Worm (Caenorhabditis elegans): ENCODE measurements around the gene skr-6.

Gene skr-6

DNA sequence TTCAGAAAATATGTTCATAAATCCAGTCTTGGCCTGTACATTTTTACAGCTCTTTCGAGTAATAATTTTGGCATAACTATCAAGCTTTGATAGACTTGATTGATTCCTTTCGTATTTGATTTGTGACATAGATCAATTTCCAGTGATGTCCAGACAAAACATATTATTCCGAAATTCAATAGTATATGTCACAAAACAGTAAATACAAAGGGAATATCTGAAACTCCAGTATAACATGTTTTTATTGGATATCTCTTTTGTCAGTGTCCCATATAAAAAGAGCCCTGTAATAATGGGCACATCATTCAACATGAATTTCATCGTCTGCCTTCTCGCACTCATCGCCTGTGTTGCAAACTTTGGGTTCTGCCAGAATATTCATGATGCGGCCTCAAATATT lies 20.9 kb upstream of the skr-6 start, which contains the start of gene Y51A2A.4:
Gene Y51A2A.4 (plus strand): TSS at position 301 of the 400 bp plus-strand sequence.
- TF ChIP-seq nfya-1 (tag; optimal IDR thresholded peaks at IDR 0.05) = no peak
- no peak for TF ChIP-seq ets-4 (tag; optimal IDR thresholded peaks at IDR 0.05)
- no peak for TF ChIP-seq pag-3 (tag; optimal IDR thresholded peaks at IDR 0.05; ENCODE audit: borderline replicate concordance)
- TF ChIP-seq lin-11 (tag; optimal IDR thresholded peaks at IDR 0.05) = no peak
- no peak for TF ChIP-seq ceh-30 (tag; optimal IDR thresholded peaks at IDR 0.05)
- no peak for TF ChIP-seq unc-42 (tag; optimal IDR thresholded peaks at IDR 0.05)
- no peak for TF ChIP-seq ceh-31 (tag; optimal IDR thresholded peaks at IDR 0.05)
- no peak for TF ChIP-seq ahr-1 (tag; optimal IDR thresholded peaks at IDR 0.05)
- no peak for TF ChIP-seq fkh-10 (GFP tag; optimal IDR thresholded peaks at IDR 0.05)
- TF ChIP-seq K09A11.1 (tag; optimal IDR thresholded peaks at IDR 0.05; ENCODE audit: insufficient read depth) = no peak
- no peak for TF ChIP-seq K02D7.2 (tag; optimal IDR thresholded peaks at IDR 0.05)
- TF ChIP-seq ceh-18 (tag; optimal IDR thresholded peaks at IDR 0.05) = no peak
- no peak for TF ChIP-seq madf-2 (tag; optimal IDR thresholded peaks at IDR 0.05)
- no peak for TF ChIP-seq dve-1 (tag; optimal IDR thresholded peaks at IDR 0.05)
- no peak for TF ChIP-seq dmd-4 (tag; optimal IDR thresholded peaks at IDR 0.05; ENCODE audit: borderline replicate concordance)
- no peak for TF ChIP-seq npax-4 (tag; optimal IDR thresholded peaks at IDR 0.05)
- no peak for TF ChIP-seq ceh-2 (tag; optimal IDR thresholded peaks at IDR 0.05)
- TF ChIP-seq ceh-34 (tag; optimal IDR thresholded peaks at IDR 0.05) = no peak
- TF ChIP-seq ceh-6 (GFP tag; optimal IDR thresholded peaks at IDR 0.05) = no peak

DNA sequence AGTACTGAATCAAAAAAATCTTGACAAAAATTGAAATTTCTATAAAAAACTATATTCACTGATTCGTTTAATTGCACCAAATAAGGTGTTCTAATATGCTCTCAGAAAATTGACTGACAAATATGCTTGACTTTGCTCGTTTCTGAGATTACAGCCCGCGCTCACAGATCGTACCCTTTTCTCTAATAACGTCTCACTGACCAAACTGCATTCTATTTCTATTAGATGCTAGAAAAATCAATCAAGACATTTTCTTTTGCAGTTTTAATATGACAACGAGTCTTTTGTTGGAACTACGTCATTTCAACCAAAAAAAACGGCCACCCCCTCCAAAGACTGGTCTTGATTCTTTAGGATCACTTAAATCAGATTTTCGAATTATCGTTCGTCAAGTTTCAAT lies 12.8 kb upstream of the skr-6 start, which contains the start of gene clec-247:
Gene clec-247 (plus strand): TSS at position 301 of the 400 bp plus-strand sequence.
- TF ChIP-seq odd-2 (tag; optimal IDR thresholded peaks at IDR 0.05) = no peak

DNA sequence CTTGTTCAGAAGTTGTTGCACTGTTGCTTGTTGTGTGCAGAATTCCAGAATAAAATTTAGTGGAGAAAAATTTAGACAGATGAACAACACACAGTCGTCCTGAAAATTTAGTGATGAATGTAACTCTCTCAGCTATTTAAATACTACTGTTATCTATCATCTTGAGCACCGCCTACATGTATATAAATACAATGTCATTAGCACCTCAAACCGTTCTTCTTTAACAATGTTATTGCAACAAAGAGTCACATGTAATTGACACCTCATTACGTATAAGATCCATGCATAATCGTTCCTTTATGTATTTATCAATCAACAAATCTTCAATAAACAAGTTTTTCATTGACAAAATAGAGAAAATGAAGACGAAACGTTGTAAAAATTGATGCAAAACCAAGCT lies 11.0 kb upstream of the skr-6 start, which contains the start of gene Y51A2A.16:
Gene Y51A2A.16 (minus strand): TSS at position 101 of the 400 bp plus-strand sequence.
- TF ChIP-seq pha-4 (tag; optimal IDR thresholded peaks at IDR 0.05) = no peak
- no peak for TF ChIP-seq ceh-24 (tag; optimal IDR thresholded peaks at IDR 0.05)
- TF ChIP-seq rnt-1 (tag; optimal IDR thresholded peaks at IDR 0.05) = no peak
- TF ChIP-seq C08G9.2 (tag; optimal IDR thresholded peaks at IDR 0.05) = no peak
- TF ChIP-seq unc-55 (GFP tag; optimal IDR thresholded peaks at IDR 0.05) = no peak
- TF ChIP-seq ceh-19 (GFP tag; optimal IDR thresholded peaks at IDR 0.05) = no peak
- TF ChIP-seq tbx-7 (tag; optimal IDR thresholded peaks at IDR 0.05) = no peak
- no peak for TF ChIP-seq ceh-2 (tag; optimal IDR thresholded peaks at IDR 0.05)
- no peak for TF ChIP-seq ceh-34 (tag; optimal IDR thresholded peaks at IDR 0.05)
- no peak for TF ChIP-seq hlh-15 (tag; optimal IDR thresholded peaks at IDR 0.05)
- TF ChIP-seq ceh-14 (tag; optimal IDR thresholded peaks at IDR 0.05) = no peak
- no peak for TF ChIP-seq syd-9 (tag; optimal IDR thresholded peaks at IDR 0.05)

DNA sequence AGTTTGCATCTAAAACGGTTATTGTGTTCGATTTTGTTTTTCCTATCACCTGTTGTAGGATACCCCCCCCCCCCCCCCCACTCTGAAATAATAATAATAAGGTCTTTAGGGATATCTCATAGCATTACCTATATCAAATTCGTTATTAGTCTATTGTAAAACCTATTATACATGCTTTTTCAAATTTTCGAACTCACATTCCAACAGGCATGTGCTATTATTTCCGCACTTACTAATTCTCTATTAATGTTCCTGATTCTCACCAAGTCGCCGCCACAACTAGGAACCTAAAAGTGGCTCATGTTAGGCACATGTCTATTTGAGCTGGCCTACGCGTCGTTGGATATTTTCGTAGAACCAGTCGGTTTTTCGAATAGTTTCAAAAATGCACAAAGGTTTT lies 618 bp upstream of the skr-6 start, which contains the start of gene Y37H2C.4:
Gene Y37H2C.4 (plus strand): TSS at position 301 of the 400 bp plus-strand sequence.
- TF ChIP-seq ceh-45 (GFP tag; IDR thresholded peaks at IDR 0.05) = no peak

DNA sequence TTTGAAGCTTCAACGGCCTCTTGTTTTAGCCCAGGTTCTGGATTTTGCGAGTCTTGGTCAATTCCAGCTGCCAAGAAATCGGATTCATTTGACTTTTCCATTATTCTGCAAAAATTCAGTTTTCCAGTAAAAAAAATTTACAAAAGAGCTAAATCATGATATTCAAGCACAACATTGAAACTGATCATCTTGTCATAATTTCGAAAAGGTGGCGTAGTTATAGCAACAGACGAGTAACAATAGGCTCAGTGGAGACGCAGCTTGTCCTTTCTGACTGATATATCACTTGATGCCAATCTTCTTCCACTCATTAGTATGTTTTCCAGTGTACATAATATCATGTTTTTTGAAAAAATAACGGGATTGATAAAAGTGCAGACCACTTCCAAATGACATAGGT lies 1.0 kb downstream of the skr-6 start, which contains the start of gene fbxa-213:
Gene fbxa-213 (minus strand): TSS at position 101 of the 400 bp plus-strand sequence.
- TF ChIP-seq sox-2 (GFP tag; IDR thresholded peaks at IDR 0.05) (no peak), ceh-19 (GFP tag; optimal IDR thresholded peaks at IDR 0.05) (no peak), ceh-48 (tag; optimal IDR thresholded peaks at IDR 0.05) (no peak), T23F11.4 (GFP tag; optimal IDR thresholded peaks at IDR 0.05) (no peak)
